Fruit fly (Drosophila melanogaster) Kc167 (cell line): ENCODE measurements around the gene Phyhd1.

Source experiments
- Myc ChIP-seq: fragments of >200 bp; optimal IDR thresholded peaks from 2 replicates; lab custom pipeline; 2017; ENCODE audit warnings: missing external identifiers
- h ChIP-seq: fragments of >200 bp; optimal IDR thresholded peaks from 3 replicates; lab custom pipeline; 2018; ENCODE audit warnings: missing external identifiers
- insv ChIP-seq: fragments of >200 bp; optimal IDR thresholded peaks from 3 replicates; lab custom pipeline; 2018; ENCODE audit warnings: missing external identifiers
- psq ChIP-seq: fragments of >200 bp; optimal IDR thresholded peaks from 2 replicates; lab custom pipeline; 2017; ENCODE audit warnings: missing external identifiers
- ttk ChIP-seq: sonication (Bioruptor generic); optimal IDR thresholded peaks from 2 replicates; lab custom pipeline; 2017; ENCODE audit warnings: missing external identifiers

- TF ChIP-seq psq (lab: Kevin White, UChicago) (no peak), h (lab: Kevin White, UChicago) (no peak), ttk (lab: Kevin White, UChicago) (no peak), insv (no peak), Myc (lab: Kevin White, UChicago) (no peak)
Observed at dm6 chr3R:10636028-10636427, 44.7 kb downstream of the Phyhd1 start.
